Worm (Caenorhabditis elegans) whole organism, young adult: ENCODE results near the gene wnk-1.

Source experiments
- F22D6.2 ChIP-seq: sonication (generic microtip); optimal IDR thresholded peaks from 2 replicates; lab custom pipeline; 2016; ENCODE audit warnings: mild to moderate bottlenecking, missing genetic modification characterization, missing compliant biosample characterization
- F57A8.1 ChIP-seq: fragments of 200-800 bp; sonication (Bioruptor generic); optimal IDR thresholded peaks from 2 replicates; lab custom pipeline; 2018; ENCODE audit warnings: mild to moderate bottlenecking, missing genetic modification characterization, moderate library complexity, missing compliant biosample characterization
- Y79H2A.3 ChIP-seq: fragments of 200-800 bp; sonication (Bioruptor generic); conservative IDR thresholded peaks from 2 replicates; pipeline ENCODE4 v1.3.6; 2022; ENCODE audit warnings: missing genetic modification reagents, missing genetic modification characterization, missing compliant biosample characterization
- Y95B8A.8 ChIP-seq: fragments of 200-800 bp; sonication (Bioruptor generic); IDR thresholded peaks from 2 replicates; pipeline ENCODE4 v1.3.6; 2022; ENCODE audit warnings: missing genetic modification reagents, missing genetic modification characterization, missing compliant biosample characterization
- ama-1 ChIP-seq, 3 experiments: fragments of 150-350 bp in 1 of 3; sonication (generic microtip) in 2 of 3; optimal IDR thresholded peaks; 2 replicates each; lab custom pipeline; 2014 to 2018; ENCODE audit warnings: missing biosample characterization in 2 of 3, missing genetic modification characterization in 2 of 3, missing genetic modification reagents in 2 of 3
- atf-7 ChIP-seq: sonication (generic microtip); optimal IDR thresholded peaks from 2 replicates; lab custom pipeline; 2017; ENCODE audit warnings: mild to moderate bottlenecking, missing genetic modification characterization, missing compliant biosample characterization
- attf-5 ChIP-seq: fragments of 200-800 bp; sonication (Bioruptor generic); optimal IDR thresholded peaks from 2 replicates; lab custom pipeline; 2018; ENCODE audit warnings: mild to moderate bottlenecking, missing genetic modification characterization, missing compliant biosample characterization
- ceh-79 ChIP-seq: sonication (generic microtip); optimal IDR thresholded peaks from 2 replicates; lab custom pipeline; 2017; ENCODE audit warnings: mild to moderate bottlenecking, missing genetic modification characterization, missing compliant biosample characterization
- chd-7 ChIP-seq: sonication (generic microtip); optimal IDR thresholded peaks from 2 replicates; lab custom pipeline; 2016; ENCODE audit warnings: mild to moderate bottlenecking, missing genetic modification characterization, moderate library complexity, missing compliant biosample characterization
- dpff-1 ChIP-seq: sonication (generic microtip); optimal IDR thresholded peaks from 2 replicates; lab custom pipeline; 2017; ENCODE audit warnings: mild to moderate bottlenecking, missing genetic modification characterization, missing compliant biosample characterization
- dpl-1 ChIP-seq: fragments of 150-350 bp; optimal IDR thresholded peaks from 2 replicates; lab custom pipeline; 2014; ENCODE audit warnings: missing biosample characterization, missing genetic modification reagents, missing genetic modification characterization
- egl-18 ChIP-seq: fragments of 200-800 bp; sonication (Bioruptor generic); IDR thresholded peaks from 2 replicates; pipeline ENCODE4 v1.3.6; 2022; ENCODE audit warnings: missing genetic modification reagents, missing genetic modification characterization, missing compliant biosample characterization
- gei-17 ChIP-seq: fragments of 200-800 bp; sonication (Bioruptor generic); optimal IDR thresholded peaks from 2 replicates; lab custom pipeline; 2018; ENCODE audit warnings: mild to moderate bottlenecking, missing genetic modification characterization, missing compliant biosample characterization
- hlh-26 ChIP-seq: fragments of 200-800 bp; sonication (Bioruptor generic); conservative IDR thresholded peaks from 2 replicates; pipeline ENCODE4 v1.3.6; 2022; ENCODE audit warnings: missing genetic modification reagents, missing genetic modification characterization, missing compliant biosample characterization
- lag-1 ChIP-seq: fragments of 200-800 bp; sonication (Bioruptor generic); IDR thresholded peaks from 2 replicates; pipeline ENCODE4 v1.3.6; 2022; ENCODE audit warnings: missing genetic modification reagents, missing genetic modification characterization, missing compliant biosample characterization
- let-526 ChIP-seq: fragments of 200-800 bp; sonication (Bioruptor generic); IDR thresholded peaks from 2 replicates; pipeline ENCODE4 v1.3.6; 2022; ENCODE audit warnings: missing genetic modification reagents, missing genetic modification characterization, missing compliant biosample characterization
- let-607 ChIP-seq, 2 experiments: fragments of 200-800 bp in 1 of 2; sonication (Bioruptor generic) in 1 of 2; sonication (generic microtip) in 1 of 2; optimal IDR thresholded peaks; 2 replicates each; lab custom pipeline; 2016 to 2018; ENCODE audit warnings: mild to moderate bottlenecking in 2 of 2, missing compliant biosample characterization in 2 of 2, missing genetic modification characterization in 2 of 2, moderate library complexity in 2 of 2, missing genotype in 1 of 2
- lin-26 ChIP-seq: fragments of 200-800 bp; sonication (Bioruptor generic); IDR thresholded peaks from 2 replicates; pipeline ENCODE4 v1.3.6; 2022; ENCODE audit warnings: missing genetic modification reagents, missing genetic modification characterization, missing compliant biosample characterization
- lin-35 ChIP-seq, 3 experiments: fragments of 150-350 bp in 2 of 3; sonication (generic microtip) in 1 of 3; optimal IDR thresholded peaks; 2 replicates each; lab custom pipeline; 2014 to 2018; ENCODE audit warnings: missing biosample characterization in 3 of 3, missing genetic modification characterization in 3 of 3, missing genetic modification reagents in 3 of 3
- lir-1 ChIP-seq: fragments of 200-800 bp; sonication (Bioruptor generic); conservative IDR thresholded peaks from 2 replicates; pipeline ENCODE4 v1.3.6; 2022; ENCODE audit warnings: missing genetic modification reagents, missing genetic modification characterization, missing compliant biosample characterization
- mes-4 ChIP-seq: sonication (generic microtip); optimal IDR thresholded peaks from 2 replicates; lab custom pipeline; 2016; ENCODE audit warnings: missing genotype, missing genetic modification characterization, missing compliant biosample characterization
- mxl-1 ChIP-seq: sonication (generic microtip); optimal IDR thresholded peaks from 2 replicates; lab custom pipeline; 2016; ENCODE audit warnings: missing genetic modification characterization, missing compliant biosample characterization
- nfya-1 ChIP-seq: sonication (generic microtip); optimal IDR thresholded peaks from 2 replicates; lab custom pipeline; 2017; ENCODE audit warnings: antibody characterized with exemption, missing compliant biosample characterization, missing genetic modification characterization, borderline replicate concordance; ENCODE audit not compliant: insufficient read depth
- nfya-2 ChIP-seq: fragments of 200-800 bp; sonication (Bioruptor generic); IDR thresholded peaks from 2 replicates; pipeline ENCODE4 v1.3.6; 2022; ENCODE audit warnings: missing genetic modification reagents, missing genetic modification characterization, missing compliant biosample characterization
- nhr-179 ChIP-seq: sonication (generic microtip); optimal IDR thresholded peaks from 2 replicates; lab custom pipeline; 2016; ENCODE audit warnings: mild to moderate bottlenecking, missing genetic modification characterization, missing compliant biosample characterization
- nhr-80 ChIP-seq: sonication (generic microtip); optimal IDR thresholded peaks from 2 replicates; lab custom pipeline; 2016; ENCODE audit warnings: missing genetic modification characterization, missing compliant biosample characterization
- rec-8 ChIP-seq, 2 experiments: sonication (generic microtip); optimal IDR thresholded peaks; 2 replicates each; lab custom pipeline; 2016; ENCODE audit warnings: mild to moderate bottlenecking in 2 of 2, missing genetic modification characterization in 2 of 2, missing genetic modification reagents in 2 of 2, missing genotype in 2 of 2, missing biosample characterization in 1 of 2, missing compliant biosample characterization in 1 of 2, moderate library complexity in 1 of 2
- sea-2 ChIP-seq: fragments of 200-800 bp; sonication (Bioruptor generic); IDR thresholded peaks from 2 replicates; pipeline ENCODE4 v1.3.6; 2022; ENCODE audit warnings: missing genetic modification characterization, missing compliant biosample characterization
- tbp1 ChIP-seq: fragments of 200-800 bp; sonication (Bioruptor generic); optimal IDR thresholded peaks from 2 replicates; lab custom pipeline; 2018; ENCODE audit warnings: mild to moderate bottlenecking, missing genetic modification characterization, missing compliant biosample characterization
- tlf-1 ChIP-seq: fragments of 200-800 bp; sonication (Bioruptor generic); optimal IDR thresholded peaks from 2 replicates; lab custom pipeline; 2018; ENCODE audit warnings: mild to moderate bottlenecking, missing genetic modification characterization, missing compliant biosample characterization
- ztf-18 ChIP-seq: sonication (generic microtip); optimal IDR thresholded peaks from 2 replicates; lab custom pipeline; 2016; ENCODE audit warnings: missing genotype, mild to moderate bottlenecking, missing genetic modification characterization, missing compliant biosample characterization
- ztf-26 ChIP-seq: sonication (generic microtip); optimal IDR thresholded peaks from 2 replicates; lab custom pipeline; 2017; ENCODE audit warnings: missing genetic modification characterization, missing compliant biosample characterization
- ztf-28 ChIP-seq: fragments of 200-800 bp; sonication (Bioruptor generic); IDR thresholded peaks from 2 replicates; pipeline ENCODE4 v1.3.6; 2022; ENCODE audit warnings: missing genetic modification reagents, missing genetic modification characterization, missing compliant biosample characterization

Gene wnk-1

DNA sequence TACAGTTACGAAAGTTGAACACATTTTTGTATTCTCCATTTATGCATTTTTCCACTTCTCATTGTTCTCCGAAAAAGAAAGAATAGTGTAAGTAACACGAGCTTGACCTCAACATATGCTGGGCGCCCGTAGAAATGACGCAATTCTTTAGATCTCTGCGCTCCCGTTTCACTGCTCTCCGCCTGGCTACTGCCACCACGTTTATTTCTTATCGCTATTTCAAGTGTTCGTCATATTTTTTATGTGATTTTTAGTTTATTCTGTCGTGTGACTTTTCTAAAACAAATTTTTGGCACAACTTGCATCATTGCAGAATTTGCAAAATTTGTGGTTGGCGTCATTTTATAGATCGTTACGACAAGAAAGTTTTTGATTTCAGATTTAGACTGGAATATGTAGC is 17.1 kb downstream of the wnk-1 start:
- no peak for TF ChIP-seq mes-4 (tag; lab: Kevin White, UChicago)
- TF ChIP-seq egl-18 (GFP tag; lab: Robert Waterston, UW), result no peak
- TF ChIP-seq lag-1 (GFP tag; lab: Robert Waterston, UW), result no peak
- TF ChIP-seq nhr-80 (tag; lab: Kevin White, UChicago), result peak; percentile 81
- TF ChIP-seq tlf-1 (GFP tag; lab: Kevin White, UChicago), result no peak
- no peak for TF ChIP-seq atf-7 (tag; lab: Kevin White, UChicago)
- peak; percentile 24 for TF ChIP-seq attf-5
- TF ChIP-seq rec-8 (tag; optimal IDR thresholded peaks at IDR 0.05; lab: Kevin White, UChicago), result no peak
- no peak for TF ChIP-seq chd-7
- TF ChIP-seq hlh-26 (GFP tag; lab: Robert Waterston, UW), result no peak
- no peak for TF ChIP-seq let-607 (tag; optimal IDR thresholded peaks at IDR 0.05; lab: Kevin White, UChicago)
- TF ChIP-seq sea-2 (GFP tag; lab: Robert Waterston, UW), result no peak
- no peak for TF ChIP-seq F22D6.2 (tag; lab: Kevin White, UChicago)

DNA sequence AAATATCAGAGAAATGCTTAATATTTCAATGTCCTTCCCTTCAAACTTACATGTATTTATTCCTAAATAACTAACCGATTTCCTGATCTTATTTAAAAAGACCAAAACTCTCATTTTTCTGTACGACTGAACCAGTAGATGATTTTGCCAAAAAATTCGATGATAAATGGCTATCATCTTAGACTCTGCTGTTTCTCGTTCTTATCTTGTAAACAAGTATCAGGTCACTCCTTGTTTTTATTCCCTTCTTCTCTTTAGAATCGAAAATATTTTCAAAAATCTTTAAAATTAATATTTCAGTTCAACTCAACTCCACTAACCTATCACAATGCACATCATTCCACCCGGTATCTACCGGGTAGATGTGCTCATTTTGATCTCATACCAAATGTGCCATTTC is 17.5 kb downstream of the wnk-1 start, which contains the start of gene C46C2.2:
TSS of gene C46C2.2 (plus strand) at position 301 of the 400 bp plus-strand sequence.
- no peak for TF ChIP-seq lin-35 (GFP tag; optimal IDR thresholded peaks at IDR 0.05; lab: Kevin White, UChicago)
- no peak for TF ChIP-seq tbp1 (GFP tag; lab: Kevin White, UChicago)
- TF ChIP-seq lin-26 (GFP tag; lab: Robert Waterston, UW), result no peak
- TF ChIP-seq nhr-179, result no peak
- no peak for TF ChIP-seq dpl-1 (GFP tag; lab: Kevin White, UChicago)
- no peak for TF ChIP-seq ztf-18 (tag; lab: Kevin White, UChicago)
- no peak for TF ChIP-seq dpff-1 (tag; lab: Kevin White, UChicago)
- TF ChIP-seq ceh-79 (tag; lab: Kevin White, UChicago), result no peak
- no peak for TF ChIP-seq let-526 (GFP tag; lab: Robert Waterston, UW)
- no peak for TF ChIP-seq rec-8 (tag; optimal IDR thresholded peaks at IDR 0.05; lab: Kevin White, UChicago)

DNA sequence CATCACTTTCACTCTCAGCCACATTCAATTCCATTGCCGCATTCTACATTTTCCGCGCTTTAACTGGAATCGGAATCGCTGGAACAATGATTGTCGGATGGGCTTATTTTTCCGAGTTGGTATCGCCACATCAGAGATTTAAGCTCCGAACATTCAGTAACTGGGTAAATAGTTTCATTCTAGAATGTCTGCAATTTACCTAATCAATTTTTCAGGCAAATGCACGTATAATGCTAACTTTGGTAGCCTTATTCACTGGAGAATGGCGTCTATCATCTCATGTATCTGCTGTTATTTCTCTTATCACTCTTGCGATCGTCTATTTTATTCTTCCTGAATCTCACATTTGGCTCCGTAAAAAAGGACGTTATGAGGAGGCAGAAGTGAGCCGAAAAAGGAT is 18.5 kb downstream of the wnk-1 start:
- TF ChIP-seq nfya-1 (tag; lab: Kevin White, UChicago), result no peak
- no peak for TF ChIP-seq nfya-2 (GFP tag; lab: Robert Waterston, UW)
- TF ChIP-seq gei-17, result no peak
- TF ChIP-seq ztf-28 (GFP tag; lab: Robert Waterston, UW), result no peak

DNA sequence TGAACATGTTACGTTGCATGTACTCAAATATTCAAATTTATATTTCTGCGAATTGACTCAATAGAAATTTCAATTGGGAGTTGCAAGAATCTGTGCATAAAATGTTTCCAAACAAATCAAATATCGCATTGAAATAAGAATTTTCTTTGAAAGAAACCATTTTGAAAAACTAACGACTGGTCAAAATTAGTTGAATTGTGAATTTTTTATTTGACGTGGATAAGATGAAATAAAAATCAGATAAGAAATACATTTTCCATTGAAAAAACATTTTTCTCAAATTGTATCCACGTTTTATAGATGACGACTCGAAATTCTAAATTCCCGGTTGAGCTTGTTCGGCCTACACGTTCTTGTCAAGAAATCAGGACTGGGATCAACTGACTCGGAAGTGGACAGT is 24.9 kb downstream of the wnk-1 start, which contains the start of gene C46C2.3:
TSS of gene C46C2.3 (plus strand) at position 301 of the 400 bp plus-strand sequence.
- TF ChIP-seq Y95B8A.8, result no peak
- no peak for TF ChIP-seq nhr-80 (tag; lab: Kevin White, UChicago)
- no peak for TF ChIP-seq F57A8.1 (GFP tag; lab: Kevin White, UChicago)
- no peak for TF ChIP-seq ceh-79 (tag; lab: Kevin White, UChicago)
- no peak for TF ChIP-seq lir-1 (GFP tag; lab: Robert Waterston, UW)
- TF ChIP-seq nfya-2 (GFP tag; lab: Robert Waterston, UW), result no peak
- no peak for TF ChIP-seq mxl-1 (tag; lab: Kevin White, UChicago)
- no peak for TF ChIP-seq egl-18 (GFP tag; lab: Robert Waterston, UW)
- TF ChIP-seq Y79H2A.3 (GFP tag; lab: Robert Waterston, UW), result no peak
- no peak for TF ChIP-seq ama-1 (optimal IDR thresholded peaks at IDR 0.05; lab: Kevin White, UChicago)
- no peak for TF ChIP-seq ama-1 (GFP tag; optimal IDR thresholded peaks at IDR 0.05; lab: Kevin White, UChicago)
- TF ChIP-seq ztf-26 (tag; lab: Kevin White, UChicago), result no peak
- TF ChIP-seq, all 124 proteins: peak for 0
